Worm (Caenorhabditis elegans): Measurements from ENCODE around the gene C35A5.6.

Gene C35A5.6

DNA sequence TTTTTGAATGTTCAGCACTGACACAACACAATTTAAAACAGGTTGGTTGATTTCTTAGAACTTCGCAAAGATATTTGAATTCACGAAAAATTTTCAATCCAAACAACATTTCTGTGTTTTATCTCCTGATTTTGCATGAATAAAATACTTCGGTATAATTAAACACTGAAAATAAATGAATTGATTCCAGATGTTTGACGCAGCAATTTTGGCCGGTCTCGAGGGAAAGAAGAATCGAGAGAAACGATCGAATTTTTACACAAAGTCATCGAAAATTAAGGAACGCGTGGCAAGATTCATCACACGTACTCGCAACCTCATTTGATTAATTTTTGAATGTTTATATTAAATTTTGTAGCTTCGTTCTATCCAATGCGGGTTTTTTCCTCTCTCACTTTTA lies 44.8 kb upstream of the C35A5.6 start:
- TF ChIP-seq aha-1 (tag) (peak; percentile 27), zag-1 (tag; optimal IDR thresholded peaks at IDR 0.05) (no peak), unc-39 (tag; optimal IDR thresholded peaks at IDR 0.05) (no peak)

DNA sequence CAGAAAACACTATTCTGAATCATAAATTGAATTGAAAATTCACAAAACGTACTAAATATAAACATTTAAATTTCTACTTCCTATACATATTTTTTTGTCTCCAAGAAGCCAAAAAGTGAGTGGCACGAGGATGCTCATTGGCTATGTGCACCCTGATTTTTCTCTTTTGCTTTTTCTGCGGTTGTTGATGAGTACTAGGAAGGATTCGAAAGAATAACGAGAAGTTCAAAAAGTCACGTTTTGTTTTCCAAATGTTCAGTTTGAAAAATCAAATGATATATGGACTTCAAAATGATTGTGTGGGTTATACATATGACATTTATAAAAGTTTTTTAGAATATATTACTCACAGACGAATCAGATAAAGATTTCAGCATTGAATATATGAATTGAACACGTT lies 44.2 kb upstream of the C35A5.6 start:
- TF ChIP-seq fkh-10 (GFP tag; optimal IDR thresholded peaks at IDR 0.05) (no peak), rbr-2 (tag; optimal IDR thresholded peaks at IDR 0.05) (no peak), R02D3.7 (tag; optimal IDR thresholded peaks at IDR 0.05) (no peak), unc-62 (GFP tag; optimal IDR thresholded peaks at IDR 0.05 in 1 of 2) (no peak), unc-62 (tag; optimal IDR thresholded peaks at IDR 0.05) (no peak), php-3 (GFP tag; IDR thresholded peaks at IDR 0.05) (no peak), madf-5 (GFP tag; IDR thresholded peaks at IDR 0.05) (no peak), mes-2 (tag; optimal IDR thresholded peaks at IDR 0.05; ENCODE audit: poor library complexity, severe bottlenecking) (no peak), mxl-2 (GFP tag; conservative IDR thresholded peaks at IDR 0.05) (no peak), aha-1 (tag) (peak; percentile 86), snpc-4 (tag; optimal IDR thresholded peaks at IDR 0.05) (no peak), dve-1 (tag; optimal IDR thresholded peaks at IDR 0.05; ENCODE audit: insufficient read depth) (no peak), nhr-10 (tag; optimal IDR thresholded peaks at IDR 0.05) (no peak), tra-1 (GFP tag; IDR thresholded peaks at IDR 0.05) (no peak), snpc-1.2 (GFP tag; IDR thresholded peaks at IDR 0.05) (no peak), F10B5.3 (tag; optimal IDR thresholded peaks at IDR 0.05) (no peak), hlh-30 (tag; optimal IDR thresholded peaks at IDR 0.05; ENCODE audit: insufficient read depth) (peak; percentile 56), attf-4 (tag; optimal IDR thresholded peaks at IDR 0.05) (no peak), nhr-6 (tag; optimal IDR thresholded peaks at IDR 0.05) (no peak), nhr-41 (GFP tag; IDR thresholded peaks at IDR 0.05) (no peak), mxl-3 (GFP tag; optimal IDR thresholded peaks at IDR 0.05) (no peak), madf-9 (GFP tag; conservative IDR thresholded peaks at IDR 0.05) (no peak), daf-19 (GFP tag; conservative IDR thresholded peaks at IDR 0.05) (no peak), dmd-9 (GFP tag; IDR thresholded peaks at IDR 0.05) (no peak), mdl-1 (tag; optimal IDR thresholded peaks at IDR 0.05) (peak in 1 of 2 experiments; percentile 9), daf-16 (GFP tag; optimal IDR thresholded peaks at IDR 0.05) (peak in 1 of 2 experiments; percentile 1), daf-16 (tag; optimal IDR thresholded peaks at IDR 0.05) (no peak), gei-8 (GFP tag; optimal IDR thresholded peaks at IDR 0.05) (no peak), zfp-3 (GFP tag; conservative IDR thresholded peaks at IDR 0.05) (no peak), Y48G9A.11 (GFP tag; IDR thresholded peaks at IDR 0.05) (no peak), hif-1 (tag; optimal IDR thresholded peaks at IDR 0.05) (peak in 1 of 2 experiments; percentile 89), lsy-2 (tag; optimal IDR thresholded peaks at IDR 0.05) (peak in 1 of 2 experiments; percentile 21), zfp-2 (tag; optimal IDR thresholded peaks at IDR 0.05) (no peak), ceh-62 (tag; optimal IDR thresholded peaks at IDR 0.05) (no peak), ama-1 (optimal IDR thresholded peaks at IDR 0.05) (no peak), vab-7 (GFP tag; IDR thresholded peaks at IDR 0.05) (no peak), lin-38 (GFP tag; IDR thresholded peaks at IDR 0.05) (no peak), daf-8 (GFP tag; IDR thresholded peaks at IDR 0.05) (no peak), egl-43 (GFP tag; IDR thresholded peaks at IDR 0.05) (no peak), lin-29 (GFP tag; IDR thresholded peaks at IDR 0.05) (no peak), ceh-44 (GFP tag; IDR thresholded peaks at IDR 0.05) (no peak), ceh-82 (tag; optimal IDR thresholded peaks at IDR 0.05) (no peak)
